Worm (Caenorhabditis elegans) whole organism, L2 larva: Measurements from ENCODE around the gene unc-8.

ENCODE experiments used
- C34F6.9 ChIP-seq: fragments of 150-350 bp; optimal IDR thresholded peaks from 2 replicates; lab custom pipeline; 2014; ENCODE audit warnings: missing biosample characterization, missing genetic modification characterization
- F13H6.1 ChIP-seq: sonication (generic microtip); optimal IDR thresholded peaks from 2 replicates; lab custom pipeline; 2016; ENCODE audit warnings: missing genetic modification characterization, missing compliant biosample characterization
- R02D3.7 ChIP-seq: fragments of 150-350 bp; optimal IDR thresholded peaks from 2 replicates; lab custom pipeline; 2014; ENCODE audit warnings: missing biosample characterization, missing genetic modification characterization
- Y55F3AM.14 ChIP-seq: fragments of 200-800 bp; sonication (Bioruptor generic); optimal IDR thresholded peaks from 2 replicates; lab custom pipeline; 2018; ENCODE audit warnings: mild to moderate bottlenecking, missing genetic modification characterization, missing compliant biosample characterization
- ZK546.5 ChIP-seq: sonication (generic microtip); optimal IDR thresholded peaks from 2 replicates; lab custom pipeline; 2017; ENCODE audit warnings: missing biosample characterization, missing genetic modification characterization
- alr-1 ChIP-seq: fragments of 150-350 bp; optimal IDR thresholded peaks from 2 replicates; lab custom pipeline; 2014; ENCODE audit warnings: missing biosample characterization, missing genetic modification characterization
- aly-2 ChIP-seq: fragments of 150-350 bp; optimal IDR thresholded peaks from 2 replicates; lab custom pipeline; 2014; ENCODE audit warnings: missing biosample characterization, missing genetic modification characterization
- ama-1 ChIP-seq: fragments of 150-350 bp; optimal IDR thresholded peaks from 2 replicates; lab custom pipeline; 2018; ENCODE audit warnings: inconsistent platforms
- ceh-82 ChIP-seq: fragments of 150-350 bp; optimal IDR thresholded peaks from 2 replicates; lab custom pipeline; 2014; ENCODE audit warnings: missing biosample characterization, missing genetic modification characterization
- crh-2 ChIP-seq: sonication (generic microtip); optimal IDR thresholded peaks from 2 replicates; lab custom pipeline; 2017; ENCODE audit warnings: missing biosample characterization, missing genetic modification characterization
- dmd-4 ChIP-seq: sonication (generic microtip); optimal IDR thresholded peaks from 2 replicates; lab custom pipeline; 2017; ENCODE audit warnings: missing biosample characterization, missing genetic modification characterization
- elt-1 ChIP-seq: fragments of 150-350 bp; optimal IDR thresholded peaks from 2 replicates; lab custom pipeline; 2014; ENCODE audit warnings: missing biosample characterization, missing genetic modification characterization
- gmeb-1 ChIP-seq: fragments of 150-350 bp; optimal IDR thresholded peaks from 2 replicates; lab custom pipeline; 2014; ENCODE audit warnings: missing biosample characterization, missing genetic modification characterization
- lin-11 ChIP-seq: fragments of 150-350 bp; sonication (generic microtip); optimal IDR thresholded peaks from 2 replicates; lab custom pipeline; 2014; ENCODE audit warnings: missing biosample characterization, missing genetic modification characterization, inconsistent platforms, mixed read lengths
- lin-13 ChIP-seq: fragments of 150-350 bp; optimal IDR thresholded peaks from 2 replicates; lab custom pipeline; 2014; ENCODE audit warnings: missing biosample characterization, missing genetic modification reagents, missing genetic modification characterization
- lin-39 ChIP-seq: fragments of 150-350 bp; optimal IDR thresholded peaks from 2 replicates; lab custom pipeline; 2014; ENCODE audit warnings: missing biosample characterization, missing genetic modification reagents, missing genetic modification characterization
- lsy-2 ChIP-seq, 2 experiments: fragments of 150-350 bp in 1 of 2; sonication (generic microtip) in 1 of 2; optimal IDR thresholded peaks; 2 replicates each; lab custom pipeline; 2014 to 2017; ENCODE audit warnings: missing biosample characterization in 2 of 2, missing genetic modification characterization in 2 of 2
- mbf-1 ChIP-seq: sonication (generic microtip); optimal IDR thresholded peaks from 2 replicates; lab custom pipeline; 2017; ENCODE audit warnings: missing biosample characterization, missing genetic modification characterization
- mdl-1 ChIP-seq, 2 experiments: fragments of 150-350 bp in 1 of 2; sonication (generic microtip) in 1 of 2; optimal IDR thresholded peaks; 2 replicates each; lab custom pipeline; 2017; ENCODE audit warnings: missing biosample characterization in 2 of 2, missing genetic modification characterization in 2 of 2
- nhr-10 ChIP-seq: sonication (generic microtip); optimal IDR thresholded peaks from 2 replicates; lab custom pipeline; 2017; ENCODE audit warnings: missing biosample characterization, missing genetic modification characterization
- nhr-129 ChIP-seq: fragments of 150-350 bp; optimal IDR thresholded peaks from 2 replicates; lab custom pipeline; 2014; ENCODE audit warnings: missing biosample characterization, missing genetic modification characterization
- nhr-21 ChIP-seq: fragments of 150-350 bp; optimal IDR thresholded peaks from 2 replicates; lab custom pipeline; 2014; ENCODE audit warnings: missing biosample characterization, missing genetic modification characterization
- nhr-23 ChIP-seq: fragments of 150-350 bp; optimal IDR thresholded peaks from 2 replicates; lab custom pipeline; 2014; ENCODE audit warnings: missing biosample characterization, missing genetic modification reagents, missing genetic modification characterization
- nhr-237 ChIP-seq: fragments of 150-350 bp; optimal IDR thresholded peaks from 2 replicates; lab custom pipeline; 2014; ENCODE audit warnings: missing biosample characterization, missing genetic modification characterization
- nhr-25 ChIP-seq: fragments of 150-350 bp; sonication (generic microtip); optimal IDR thresholded peaks from 3 replicates; lab custom pipeline; 2014; ENCODE audit warnings: missing biosample characterization, missing genetic modification characterization
- nhr-6 ChIP-seq: fragments of 150-350 bp; optimal IDR thresholded peaks from 2 replicates; lab custom pipeline; 2014; ENCODE audit warnings: missing biosample characterization, missing genetic modification characterization
- nhr-77 ChIP-seq: fragments of 150-350 bp; optimal IDR thresholded peaks from 2 replicates; lab custom pipeline; 2014; ENCODE audit warnings: missing biosample characterization, missing genetic modification characterization
- peb-1 ChIP-seq: fragments of 150-350 bp; optimal IDR thresholded peaks from 2 replicates; lab custom pipeline; 2014; ENCODE audit warnings: missing biosample characterization, missing genetic modification characterization
- sem-4 ChIP-seq: fragments of 150-350 bp; optimal IDR thresholded peaks from 2 replicates; lab custom pipeline; 2014; ENCODE audit warnings: missing biosample characterization, missing genetic modification reagents, missing genetic modification characterization
- skn-1 ChIP-seq: sonication (generic microtip); optimal IDR thresholded peaks from 2 replicates; lab custom pipeline; 2017; ENCODE audit warnings: missing biosample characterization, missing genetic modification characterization
- sma-3 ChIP-seq: sonication (generic microtip); optimal IDR thresholded peaks from 2 replicates; lab custom pipeline; 2016; ENCODE audit warnings: missing genetic modification reagents, missing genetic modification characterization, missing compliant biosample characterization
- sma-9 ChIP-seq, 2 experiments: fragments of 150-350 bp in 1 of 2; sonication (generic microtip) in 1 of 2; optimal IDR thresholded peaks; 2 replicates each; lab custom pipeline; 2014 to 2016; ENCODE audit warnings: missing genetic modification characterization in 2 of 2, mild to moderate bottlenecking in 1 of 2, missing biosample characterization in 1 of 2, missing compliant biosample characterization in 1 of 2, missing genetic modification reagents in 1 of 2, moderate library complexity in 1 of 2
- unc-39 ChIP-seq: fragments of 150-350 bp; optimal IDR thresholded peaks from 2 replicates; lab custom pipeline; 2014; ENCODE audit warnings: missing biosample characterization, missing genetic modification characterization
- unc-55 ChIP-seq: fragments of 150-350 bp; sonication (generic microtip); optimal IDR thresholded peaks from 3 replicates; lab custom pipeline; 2014; ENCODE audit warnings: missing biosample characterization, missing genetic modification reagents, missing genetic modification characterization
- unc-62 ChIP-seq: fragments of 150-350 bp; optimal IDR thresholded peaks from 2 replicates; lab custom pipeline; 2014; ENCODE audit warnings: missing biosample characterization, missing genetic modification reagents, missing genetic modification characterization
- zag-1 ChIP-seq: fragments of 150-350 bp; optimal IDR thresholded peaks from 2 replicates; lab custom pipeline; 2014; ENCODE audit warnings: missing biosample characterization, missing genetic modification characterization
- ztf-1 ChIP-seq: fragments of 200-800 bp; sonication (Bioruptor generic); conservative IDR thresholded peaks from 2 replicates; pipeline ENCODE4 v1.3.6; 2022; ENCODE audit warnings: missing genetic modification characterization, missing compliant biosample characterization
- ztf-11 ChIP-seq: sonication (generic microtip); optimal IDR thresholded peaks from 2 replicates; lab custom pipeline; 2017; ENCODE audit warnings: missing biosample characterization, missing genetic modification characterization
- ztf-4 ChIP-seq: fragments of 150-350 bp; optimal IDR thresholded peaks from 2 replicates; lab custom pipeline; 2014; ENCODE audit warnings: missing biosample characterization, missing genetic modification characterization

unc-8 gene

ce11 chrIV:7154356-7154755 is 42.6 kb upstream of the unc-8 start, which contains the start of gene C34D4.2:
TSS of gene C34D4.2 (plus strand) at chrIV:7154656.
- TF ChIP-seq sem-4 (tag; lab: Kevin White, UChicago), result no peak
- TF ChIP-seq ztf-4, result no peak
- TF ChIP-seq nhr-23 (tag; lab: Kevin White, UChicago), result no peak
- TF ChIP-seq ztf-11 (tag; lab: Kevin White, UChicago), result no peak
- TF ChIP-seq elt-1 (tag; lab: Kevin White, UChicago), result no peak
- TF ChIP-seq gmeb-1 (tag; lab: Kevin White, UChicago), result no peak
- TF ChIP-seq ceh-82 (tag; lab: Kevin White, UChicago), result no peak
- TF ChIP-seq sma-3, result no peak
- no peak for TF ChIP-seq sma-9 (GFP tag; optimal IDR thresholded peaks at IDR 0.05; lab: Kevin White, UChicago)
- TF ChIP-seq sma-9 (tag; optimal IDR thresholded peaks at IDR 0.05; lab: Kevin White, UChicago), result no peak
- no peak for TF ChIP-seq nhr-10 (tag; lab: Kevin White, UChicago)
- TF ChIP-seq unc-55 (GFP tag; lab: Kevin White, UChicago), result no peak
- no peak for TF ChIP-seq nhr-129 (tag; lab: Kevin White, UChicago)
- TF ChIP-seq mdl-1 (tag; optimal IDR thresholded peaks at IDR 0.05; lab: Kevin White, UChicago), result no peak
- TF ChIP-seq unc-62 (GFP tag; lab: Kevin White, UChicago), result no peak
- no peak for TF ChIP-seq nhr-25 (tag; lab: Kevin White, UChicago)

- TF ChIP-seq C34F6.9 (tag; lab: Kevin White, UChicago) (peak; percentile 33), F13H6.1 (tag; lab: Kevin White, UChicago) (no peak)
Measured at ce11 chrIV:7156356-7156755, 40.6 kb upstream of the unc-8 start, which contains the start of gene maph-9. TSS of gene maph-9 (plus strand) at chrIV:7156628.

ce11 chrIV:7158161-7158560 is 38.8 kb upstream of the unc-8 start:
- TF ChIP-seq F13H6.1 (tag; lab: Kevin White, UChicago) (no peak), lsy-2 (tag; optimal IDR thresholded peaks at IDR 0.05; lab: Kevin White, UChicago) (no peak), mdl-1 (tag; optimal IDR thresholded peaks at IDR 0.05; lab: Kevin White, UChicago) (no peak), mbf-1 (tag; lab: Kevin White, UChicago) (no peak), nhr-6 (tag; lab: Kevin White, UChicago) (no peak), C34F6.9 (tag; lab: Kevin White, UChicago) (no peak), skn-1 (tag; lab: Kevin White, UChicago) (no peak), crh-2 (no peak), alr-1 (tag; lab: Kevin White, UChicago) (no peak), Y55F3AM.14 (GFP tag; lab: Kevin White, UChicago) (no peak), unc-39 (tag; lab: Kevin White, UChicago) (no peak), nhr-21 (no peak), nhr-77 (tag; lab: Kevin White, UChicago) (no peak), dmd-4 (tag; lab: Kevin White, UChicago) (no peak), lin-11 (tag; lab: Kevin White, UChicago) (no peak), R02D3.7 (no peak), nhr-237 (tag; lab: Kevin White, UChicago) (no peak), lin-39 (tag; lab: Kevin White, UChicago) (no peak), ama-1 (no peak), zag-1 (no peak)

DNA sequence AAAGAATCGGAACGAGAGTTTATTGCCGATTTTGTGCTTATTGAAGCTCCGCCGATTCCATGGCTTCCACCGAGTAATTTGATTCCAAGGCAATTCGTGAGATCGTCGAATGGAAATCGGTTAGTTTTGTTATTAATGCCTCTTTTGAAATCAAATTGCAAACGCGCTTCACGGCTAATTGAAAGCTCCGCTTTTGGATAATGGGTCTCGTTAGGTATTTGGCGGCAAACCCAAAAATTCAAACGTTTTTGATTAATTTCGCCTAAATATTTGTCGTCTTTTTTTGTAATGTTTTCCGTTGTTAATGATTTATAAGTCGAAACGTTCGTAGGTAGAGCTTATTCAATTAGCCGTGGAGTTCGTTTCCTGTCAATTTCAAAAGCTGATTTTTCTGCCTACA is 37.4 kb upstream of the unc-8 start:
- TF ChIP-seq aly-2 (tag; lab: Kevin White, UChicago) (no peak), nhr-77 (tag; lab: Kevin White, UChicago) (no peak), lin-13 (GFP tag; lab: Kevin White, UChicago) (no peak)

DNA sequence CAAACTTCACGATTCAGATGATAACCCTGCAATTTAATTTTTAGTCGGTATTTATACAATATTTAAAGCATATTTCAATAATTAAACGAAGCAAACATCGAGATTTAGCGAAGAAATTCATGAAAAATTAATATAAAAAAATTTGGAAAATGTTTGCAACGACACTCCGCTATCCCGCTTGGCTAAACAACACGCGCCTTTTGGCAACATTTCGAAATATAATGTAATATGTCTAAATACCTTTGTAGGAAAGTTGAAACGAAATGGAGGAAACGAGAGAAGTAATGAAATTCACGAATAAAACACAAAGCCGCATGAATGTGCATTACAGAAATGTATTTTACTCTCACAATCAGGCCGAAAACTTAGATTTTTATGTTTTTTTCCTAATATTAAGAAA is 31.2 kb upstream of the unc-8 start, which contains the start of gene rpc-1:
rpc-1 (minus strand) TSS at position 26 of the 400 bp plus-strand sequence.
- TF ChIP-seq nhr-129 (tag; lab: Kevin White, UChicago) (peak; percentile 85), ZK546.5 (tag; lab: Kevin White, UChicago) (no peak), peb-1 (tag; lab: Kevin White, UChicago) (no peak), ztf-1 (GFP tag; lab: Robert Waterston, UW) (no peak), gmeb-1 (tag; lab: Kevin White, UChicago) (peak; percentile 83), C34F6.9 (tag; lab: Kevin White, UChicago) (peak; percentile 63), lsy-2 (tag; optimal IDR thresholded peaks at IDR 0.05; lab: Kevin White, UChicago) (peak in 1 of 2 experiments; percentile 56), unc-55 (GFP tag; lab: Kevin White, UChicago) (no peak), zag-1 (no peak), R02D3.7 (no peak)
